Worm (Caenorhabditis elegans) whole organism, L4 larva: Measurements from ENCODE around the gene pdi-6.

Experiments
- Y5F2A.4 ChIP-seq: fragments of 200-800 bp; sonication (Bioruptor generic); optimal IDR thresholded peaks from 2 replicates; lab custom pipeline; 2018; ENCODE audit warnings: mild to moderate bottlenecking, missing genetic modification characterization, missing compliant biosample characterization
- aly-2 ChIP-seq: sonication (generic microtip); optimal IDR thresholded peaks from 2 replicates; lab custom pipeline; 2018; ENCODE audit warnings: missing biosample characterization, missing genetic modification characterization
- ceh-82 ChIP-seq: sonication (generic microtip); optimal IDR thresholded peaks from 2 replicates; lab custom pipeline; 2017; ENCODE audit warnings: missing biosample characterization, missing genetic modification characterization
- ces-1 ChIP-seq: fragments of 150-350 bp; sonication (generic microtip); optimal IDR thresholded peaks from 4 replicates; lab custom pipeline; 2014; ENCODE audit warnings: missing biosample characterization, missing genetic modification reagents, missing genetic modification characterization
- dmd-8 ChIP-seq: fragments of 200-800 bp; sonication (Bioruptor generic); IDR thresholded peaks from 2 replicates; pipeline ENCODE4 v1.3.6; 2022; ENCODE audit warnings: missing genetic modification characterization, missing compliant biosample characterization
- nhr-237 ChIP-seq: sonication (generic microtip); optimal IDR thresholded peaks from 2 replicates; lab custom pipeline; 2017; ENCODE audit warnings: missing biosample characterization, missing genetic modification characterization
- nhr-48 ChIP-seq: sonication (generic microtip); optimal IDR thresholded peaks from 2 replicates; lab custom pipeline; 2016; ENCODE audit warnings: mild to moderate bottlenecking, missing genetic modification characterization, missing compliant biosample characterization
- pha-4 ChIP-seq, 2 experiments: fragments of 150-350 bp in 1 of 2; fragments of 200-800 bp in 1 of 2; sonication (Bioruptor generic) in 1 of 2; IDR thresholded peaks in 1 of 2; optimal IDR thresholded peaks in 1 of 2; 2 replicates each; pipeline versions ENCODE4 v1.3.6 to Lab custom; 2014 to 2022; ENCODE audit warnings: missing genetic modification characterization in 2 of 2, missing genetic modification reagents in 2 of 2, missing biosample characterization in 1 of 2, missing compliant biosample characterization in 1 of 2

DNA sequence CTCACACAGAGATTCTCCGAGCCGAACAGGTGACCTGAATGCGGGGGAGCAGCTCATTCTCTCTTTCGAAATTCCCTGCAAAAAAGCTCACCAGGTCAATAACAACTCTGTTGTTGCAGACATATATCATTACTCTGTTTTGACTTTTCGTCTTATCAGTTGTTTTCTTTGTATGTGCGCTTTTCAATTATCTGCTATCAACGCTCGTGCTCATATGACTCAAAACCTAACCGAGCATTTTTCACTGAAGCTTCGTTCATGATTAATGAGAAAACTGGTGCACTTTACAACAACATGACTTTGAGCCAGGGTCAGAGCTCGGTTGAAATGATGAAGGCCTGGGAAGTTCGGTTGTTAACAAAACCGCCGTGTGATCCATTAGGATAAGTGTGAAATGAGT, 8.1 kb upstream of the pdi-6 start:
- no peak for TF ChIP-seq pha-4 (GFP tag; IDR thresholded peaks at IDR 0.05; lab: Robert Waterston, UW)
- no peak for TF ChIP-seq pha-4 (tag; optimal IDR thresholded peaks at IDR 0.05; lab: Kevin White, UChicago)
- TF ChIP-seq nhr-48 (tag; lab: Kevin White, UChicago) = no peak
- TF ChIP-seq nhr-237 = no peak
- no peak for TF ChIP-seq ceh-82
- no peak for TF ChIP-seq dmd-8 (GFP tag; lab: Robert Waterston, UW)
- TF ChIP-seq Y5F2A.4 = no peak
- TF ChIP-seq ces-1 (GFP tag; lab: Kevin White, UChicago) = no peak
- TF ChIP-seq aly-2 (tag; lab: Kevin White, UChicago) = no peak
